Fruit fly (Drosophila melanogaster) ovary, adult (tissue): ENCODE results near the gene CG14960.

Experiments
- CG17801 ChIP-seq: fragments of 200-800 bp; optimal IDR thresholded peaks from 2 replicates; lab custom pipeline; 2019; ENCODE audit warnings: missing biosample characterization, mild to moderate bottlenecking, missing genetic modification characterization, moderate library complexity; ENCODE audit not compliant: partially characterized antibody

Gene CG14960

dm6 chr3L:3252884-3253283, 18.0 kb upstream of the CG14960 start:
- TF ChIP-seq CG17801 (GFP tag; lab: Kevin White, UChicago) = no peak

- TF ChIP-seq CG17801 (GFP tag; lab: Kevin White, UChicago) = no peak
These were observed 17.2 kb upstream of the CG14960 start for dm6 chr3L:3253631-3254030.

- TF ChIP-seq CG17801 (GFP tag; lab: Kevin White, UChicago) = no peak
These were observed 13.1 kb upstream of the CG14960 start, which contains the start of gene ckd for dm6 chr3L:3257690-3258089. Gene ckd, plus strand, starts transcription at chr3L:3257878.

- no peak for TF ChIP-seq CG17801 (GFP tag; lab: Kevin White, UChicago)
These were observed 11.1 kb upstream of the CG14960 start for dm6 chr3L:3259703-3260102.

dm6 chr3L:3261642-3262041, 9.2 kb upstream of the CG14960 start:
- TF ChIP-seq CG17801 (GFP tag; lab: Kevin White, UChicago) = no peak

- no peak for TF ChIP-seq CG17801 (GFP tag; lab: Kevin White, UChicago)
These were observed 4.5 kb upstream of the CG14960 start for dm6 chr3L:3266306-3266705.

- no peak for TF ChIP-seq CG17801 (GFP tag; lab: Kevin White, UChicago)
These were observed 2.7 kb upstream of the CG14960 start, which contains the start of gene CG34265 for dm6 chr3L:3268161-3268560. Gene CG34265, plus strand, starts transcription at chr3L:3268461.

dm6 chr3L:3274463-3275177, 3.8 kb downstream of the CG14960 start:
- TF ChIP-seq CG17801 (GFP tag; lab: Kevin White, UChicago) = no peak

dm6 chr3L:3276930-3277329, 6.1 kb downstream of the CG14960 start:
- no peak for TF ChIP-seq CG17801 (GFP tag; lab: Kevin White, UChicago)

dm6 chr3L:3279930-3280329, 9.1 kb downstream of the CG14960 start, which contains the start of gene CG12017:
Gene CG12017, plus strand, starts transcription at chr3L:3280239.
- no peak for TF ChIP-seq CG17801 (GFP tag; lab: Kevin White, UChicago)

dm6 chr3L:3283264-3283663, 12.4 kb downstream of the CG14960 start:
- no peak for TF ChIP-seq CG17801 (GFP tag; lab: Kevin White, UChicago)

dm6 chr3L:3284900-3285299, 14.1 kb downstream of the CG14960 start:
- no peak for TF ChIP-seq CG17801 (GFP tag; lab: Kevin White, UChicago)

- no peak for TF ChIP-seq CG17801 (GFP tag; lab: Kevin White, UChicago)
These were observed 17.6 kb downstream of the CG14960 start for dm6 chr3L:3288414-3288813.

dm6 chr3L:3291159-3291558, 20.3 kb downstream of the CG14960 start, which contains the start of gene CG12009:
Gene CG12009, plus strand, starts transcription at chr3L:3291459.
- no peak for TF ChIP-seq CG17801 (GFP tag; lab: Kevin White, UChicago)

dm6 chr3L:3300345-3300744, 29.5 kb downstream of the CG14960 start:
- TF ChIP-seq CG17801 (GFP tag; lab: Kevin White, UChicago) = no peak

- TF ChIP-seq CG17801 (GFP tag; lab: Kevin White, UChicago) = peak; percentile 9
These were observed 30.4 kb downstream of the CG14960 start for dm6 chr3L:3301171-3301738.
